Fruit fly (Drosophila melanogaster): ENCODE measurements around the gene sds22.
A peak's percentile ranks its signal among the peaks of the same experiment; 100 is the strongest.

The sds22 gene

dm6 chr3R:17385329-17386019 is 5.9 kb upstream of the sds22 start (continued):
- TF ChIP-seq CG1024 (GFP tag; IDR thresholded peaks at IDR 0.05) (no peak), CG8089 (GFP tag; optimal IDR thresholded peaks at IDR 0.05) (peak; percentile 16), Bteb2 (GFP tag; optimal IDR thresholded peaks at IDR 0.05) (peak; percentile 60), CG12155 (GFP tag; optimal IDR thresholded peaks at IDR 0.05) (peak; percentile 55), pnt (GFP tag; optimal IDR thresholded peaks at IDR 0.05) (no peak), CG13296 (GFP tag; optimal IDR thresholded peaks at IDR 0.05) (peak; percentile 50), Blimp-1 (GFP tag; optimal IDR thresholded peaks at IDR 0.05) (peak; percentile 21), klu (GFP tag; IDR thresholded peaks at IDR 0.05) (no peak), scrt (GFP tag; optimal IDR thresholded peaks at IDR 0.05) (peak; percentile 34), lbe (GFP tag; optimal IDR thresholded peaks at IDR 0.05) (no peak), CG11247 (GFP tag; IDR thresholded peaks at IDR 0.05) (peak; percentile 64), CG3995 (GFP tag; optimal IDR thresholded peaks at IDR 0.05) (peak; percentile 47), Ets97D (GFP tag; optimal IDR thresholded peaks at IDR 0.05) (peak; percentile 94), Atf-2 (GFP tag; optimal IDR thresholded peaks at IDR 0.05) (peak; percentile 34), gro (GFP tag; optimal IDR thresholded peaks at IDR 0.05) (peak; percentile 53), CG17829 (tag; optimal IDR thresholded peaks at IDR 0.05) (peak; percentile 56), Spps (tag; optimal IDR thresholded peaks at IDR 0.05) (no peak), Hr51 (GFP tag; optimal IDR thresholded peaks at IDR 0.05) (peak; percentile 65 to 72), gfzf (GFP tag; optimal IDR thresholded peaks at IDR 0.05) (peak; percentile 84), dmrt99B (tag; optimal IDR thresholded peaks at IDR 0.05) (peak; percentile 61), cwo (GFP tag; optimal IDR thresholded peaks at IDR 0.05) (peak; percentile 64), CG2678 (tag; optimal IDR thresholded peaks at IDR 0.05) (peak; percentile 73), repo (GFP tag; optimal IDR thresholded peaks at IDR 0.05) (peak; percentile 58), CG4820 (GFP tag; optimal IDR thresholded peaks at IDR 0.05) (peak; percentile 15), hb (GFP tag; IDR thresholded peaks at IDR 0.05; ENCODE audit: partially characterized antibody) (no peak), CG14441 (GFP tag; IDR thresholded peaks at IDR 0.05) (peak; percentile 63), BEAF-32 (GFP tag; optimal IDR thresholded peaks at IDR 0.05) (peak; percentile 53), Fer3 (tag; optimal IDR thresholded peaks at IDR 0.05) (peak; percentile 49), CG13894 (tag; optimal IDR thresholded peaks at IDR 0.05) (peak; percentile 73), CG11398 (GFP tag; optimal IDR thresholded peaks at IDR 0.05) (peak; percentile 16), CG6683 (GFP tag; optimal IDR thresholded peaks at IDR 0.05) (no peak), CG12104 (GFP tag; optimal IDR thresholded peaks at IDR 0.05) (peak; percentile 37), Tbp (GFP tag; optimal IDR thresholded peaks at IDR 0.05) (no peak), CG32772 (GFP tag; IDR thresholded peaks at IDR 0.05) (peak; percentile 71), pita (GFP tag; optimal IDR thresholded peaks at IDR 0.05) (no peak), Asciz (GFP tag; optimal IDR thresholded peaks at IDR 0.05) (peak; percentile 3), CG31441 (GFP tag; IDR thresholded peaks at IDR 0.05) (peak; percentile 42), az2 (GFP tag; optimal IDR thresholded peaks at IDR 0.05) (peak; percentile 20), CG12942 (GFP tag; optimal IDR thresholded peaks at IDR 0.05) (peak; percentile 38), Rx (GFP tag; IDR thresholded peaks at IDR 0.05) (no peak), oc (tag; optimal IDR thresholded peaks at IDR 0.05) (no peak), CG14860 (GFP tag; IDR thresholded peaks at IDR 0.05; ENCODE audit: partially characterized antibody) (no peak), pzg (GFP tag; optimal IDR thresholded peaks at IDR 0.05) (peak; percentile 96), zfh2 (GFP tag; optimal IDR thresholded peaks at IDR 0.05) (peak; percentile 61), fd102C (GFP tag; optimal IDR thresholded peaks at IDR 0.05) (peak; percentile 24), H15 (GFP tag; IDR thresholded peaks at IDR 0.05) (peak; percentile 43; the same call in 1 of the 3 replicates), NC2α (GFP tag; optimal IDR thresholded peaks at IDR 0.05) (no peak), CG1233 (GFP tag; optimal IDR thresholded peaks at IDR 0.05) (peak; percentile 9), CG8290 (GFP tag; optimal IDR thresholded peaks at IDR 0.05) (peak; percentile 61), CG8290 (tag; optimal IDR thresholded peaks at IDR 0.05) (peak in 1 of 2 experiments; percentile 85)

Measured in whole organism, embryonic.